Fruit fly (Drosophila melanogaster) whole organism, wandering third instar larva: ENCODE measurements around the gene Mtp.
A peak's percentile ranks its signal among the peaks of the same experiment; 100 is the strongest.

Experiments used
- CG9705 ChIP-seq: fragments of 200-800 bp; sonication (Bioruptor generic); optimal IDR thresholded peaks from 2 replicates; lab custom pipeline; 2018; ENCODE audit warnings: missing biosample characterization, mild to moderate bottlenecking, missing genetic modification characterization
- CrebA ChIP-seq: fragments of 200-800 bp; sonication (Bioruptor generic); optimal IDR thresholded peaks from 2 replicates; lab custom pipeline; 2016; ENCODE audit warnings: missing biosample characterization, mild to moderate bottlenecking, missing genetic modification characterization, borderline replicate concordance
- Dfd ChIP-seq: fragments of >200 bp; optimal IDR thresholded peaks from 2 replicates; lab custom pipeline; 2017; ENCODE audit warnings: missing biosample characterization, missing genetic modification characterization
- Dif ChIP-seq: fragments of 200-275, 200-300 bp; sonication (Bioruptor generic); optimal IDR thresholded peaks from 2 replicates; lab custom pipeline; 2018; ENCODE audit warnings: missing biosample characterization, missing genetic modification characterization; ENCODE audit not compliant: partially characterized antibody
- GATAd ChIP-seq: sonication (Bioruptor generic); optimal IDR thresholded peaks from 2 replicates; lab custom pipeline; 2016; ENCODE audit warnings: missing biosample characterization, missing genetic modification characterization
- HLH106 ChIP-seq: fragments of 200-800 bp; optimal IDR thresholded peaks from 3 replicates; lab custom pipeline; 2019; ENCODE audit warnings: missing biosample characterization, mild to moderate bottlenecking, missing genetic modification characterization, moderate library complexity
- Hnf4 ChIP-seq: fragments of 200-800 bp; sonication (Bioruptor generic); optimal IDR thresholded peaks from 2 replicates; lab custom pipeline; 2016; ENCODE audit warnings: missing biosample characterization, mild to moderate bottlenecking, missing genetic modification characterization
- Hr78 ChIP-seq: fragments of >200 bp; optimal IDR thresholded peaks from 2 replicates; lab custom pipeline; 2017; ENCODE audit warnings: missing biosample characterization, missing genetic modification characterization
- Hr83 ChIP-seq: fragments of 200-300 bp; sonication (Bioruptor generic); optimal IDR thresholded peaks from 2 replicates; lab custom pipeline; 2016; ENCODE audit warnings: missing biosample characterization, mild to moderate bottlenecking, missing genetic modification characterization, moderate library complexity; ENCODE audit not compliant: poor library complexity, severe bottlenecking
- Mio ChIP-seq: sonication (Bioruptor generic); optimal IDR thresholded peaks from 2 replicates; lab custom pipeline; 2016; ENCODE audit warnings: missing biosample characterization, missing genetic modification characterization
- Myc ChIP-seq: fragments of >200 bp; optimal IDR thresholded peaks from 2 replicates; lab custom pipeline; 2017
- N ChIP-seq: fragments of >200 bp; optimal IDR thresholded peaks from 2 replicates; lab custom pipeline; 2018; ENCODE audit warnings: missing biosample characterization, missing external identifiers, missing genetic modification characterization
- OdsH ChIP-seq: fragments of 200-800 bp; sonication (Bioruptor generic); optimal IDR thresholded peaks from 2 replicates; lab custom pipeline; 2016; ENCODE audit warnings: missing biosample characterization, mild to moderate bottlenecking, missing genetic modification characterization
- Rel ChIP-seq, 2 experiments: fragments of 200-800 bp; sonication (Bioruptor generic) in 1 of 2; optimal IDR thresholded peaks; 2 replicates in 1 of 2; 3 replicates in 1 of 2; lab custom pipeline; 2016 to 2019; ENCODE audit warnings: mild to moderate bottlenecking in 2 of 2, missing biosample characterization in 2 of 2, missing genetic modification characterization in 2 of 2, moderate library complexity in 1 of 2
- Sp1 ChIP-seq: fragments of 200-800 bp; sonication (Bioruptor generic); optimal IDR thresholded peaks from 3 replicates; lab custom pipeline; 2019; ENCODE audit warnings: missing biosample characterization, mild to moderate bottlenecking, missing genetic modification characterization, moderate library complexity
- Vsx2 ChIP-seq: fragments of 200-300, 225-300 bp; sonication (Bioruptor generic); optimal IDR thresholded peaks from 2 replicates; lab custom pipeline; 2018; ENCODE audit warnings: missing biosample characterization, missing genetic modification characterization; ENCODE audit not compliant: partially characterized antibody
- dl ChIP-seq, 2 experiments: fragments of 175-275, 200-275 bp in 1 of 2; fragments of 200-275 bp in 1 of 2; sonication (Bioruptor generic); optimal IDR thresholded peaks; lab custom pipeline; 2018; ENCODE audit warnings: mild to moderate bottlenecking in 2 of 2, missing biosample characterization in 2 of 2, missing genetic modification characterization in 2 of 2, moderate library complexity in 2 of 2; ENCODE audit not compliant: partially characterized antibody in 2 of 2, insufficient read depth in 1 of 2
- dmrt93B ChIP-seq: fragments of 200-800 bp; sonication (Bioruptor generic); optimal IDR thresholded peaks from 2 replicates; lab custom pipeline; 2018; ENCODE audit warnings: missing biosample characterization, mild to moderate bottlenecking, missing genetic modification characterization
- dsf ChIP-seq: sonication (Bioruptor generic); optimal IDR thresholded peaks from 2 replicates; lab custom pipeline; 2016; ENCODE audit warnings: missing biosample characterization, missing genetic modification characterization, borderline replicate concordance
- ey ChIP-seq: fragments of 200-800 bp; sonication (Bioruptor generic); optimal IDR thresholded peaks from 2 replicates; lab custom pipeline; 2016; ENCODE audit warnings: missing biosample characterization, missing genetic modification characterization
- jim ChIP-seq: fragments of 175-275, 200-325 bp; sonication (Bioruptor generic); optimal IDR thresholded peaks from 2 replicates; lab custom pipeline; 2016; ENCODE audit warnings: missing biosample characterization, mild to moderate bottlenecking, missing genetic modification characterization
- psq ChIP-seq: fragments of 200-800 bp; sonication (Bioruptor generic); optimal IDR thresholded peaks from 3 replicates; lab custom pipeline; 2017; ENCODE audit warnings: missing biosample characterization, mild to moderate bottlenecking, missing genetic modification characterization, moderate library complexity
- sv ChIP-seq: fragments of 200-800 bp; sonication (Bioruptor generic); optimal IDR thresholded peaks from 3 replicates; lab custom pipeline; 2016; ENCODE audit warnings: missing biosample characterization, missing genetic modification characterization
- tai ChIP-seq: sonication (Bioruptor generic); optimal IDR thresholded peaks from 2 replicates; lab custom pipeline; 2016; ENCODE audit warnings: missing biosample characterization, missing genetic modification characterization
- usp ChIP-seq: fragments of >200 bp; optimal IDR thresholded peaks from 2 replicates; lab custom pipeline; 2017; ENCODE audit warnings: missing biosample characterization, missing genetic modification characterization
- woc ChIP-seq: sonication (Bioruptor generic); optimal IDR thresholded peaks from 2 replicates; lab custom pipeline; 2016; ENCODE audit warnings: missing biosample characterization, mild to moderate bottlenecking, missing genetic modification characterization

Mtp gene

dm6 chr2L:20898478-20899075, 24.1 kb downstream of the Mtp start:
- TF ChIP-seq GATAd (GFP tag; lab: Kevin White, UChicago): no peak
- TF ChIP-seq Mio (GFP tag; lab: Kevin White, UChicago): no peak
- no peak for TF ChIP-seq sv (GFP tag; lab: Kevin White, UChicago)
- no peak for TF ChIP-seq OdsH
- no peak for TF ChIP-seq usp (GFP tag; lab: Kevin White, UChicago)
- no peak for TF ChIP-seq Dfd (GFP tag; lab: Kevin White, UChicago)
- no peak for TF ChIP-seq CG9705 (GFP tag; lab: Kevin White, UChicago)
- no peak for TF ChIP-seq jim (GFP tag; lab: Kevin White, UChicago)
- TF ChIP-seq woc (GFP tag; lab: Kevin White, UChicago): no peak
- TF ChIP-seq HLH106 (tag; lab: Kevin White, UChicago): no peak
- TF ChIP-seq Hr83 (GFP tag; lab: Kevin White, UChicago): no peak
- no peak for TF ChIP-seq tai (GFP tag; lab: Kevin White, UChicago)

- TF ChIP-seq dl (GFP tag; optimal IDR thresholded peaks at IDR 0.05; lab: Kevin White, UChicago; ENCODE audit: insufficient read depth in 1 of 2, partially characterized antibody in 2 of 2): no peak
- TF ChIP-seq Hr78 (GFP tag; lab: Kevin White, UChicago): no peak
- no peak for TF ChIP-seq dsf (GFP tag; lab: Kevin White, UChicago)
- TF ChIP-seq Hr83 (GFP tag; lab: Kevin White, UChicago): peak; percentile 55
Observed at dm6 chr2L:20896681-20897341, 25.9 kb downstream of the Mtp start.

- TF ChIP-seq Myc (lab: Kevin White, UChicago): peak; percentile 51
- peak; percentile 30 for TF ChIP-seq Vsx2 (GFP tag; lab: Kevin White, UChicago)
- TF ChIP-seq Dif (GFP tag; lab: Kevin White, UChicago): peak; percentile 40
- TF ChIP-seq Dfd (GFP tag; lab: Kevin White, UChicago): no peak
- TF ChIP-seq N: peak; percentile 55
- TF ChIP-seq, all 38 proteins: peak for 4
Observed at dm6 chr2L:20891188-20891587, 31.5 kb downstream of the Mtp start.

- TF ChIP-seq Sp1 (no peak), Rel (GFP tag; optimal IDR thresholded peaks at IDR 0.05; lab: Kevin White, UChicago) (no peak), Rel (tag; optimal IDR thresholded peaks at IDR 0.05; lab: Kevin White, UChicago) (peak; percentile 19), Dif (GFP tag; lab: Kevin White, UChicago) (peak; percentile 21), dmrt93B (GFP tag; lab: Kevin White, UChicago) (no peak), dl (GFP tag; optimal IDR thresholded peaks at IDR 0.05; lab: Kevin White, UChicago; ENCODE audit: insufficient read depth in 1 of 2, partially characterized antibody in 2 of 2) (peak in 1 of 2 experiments; percentile 43)
Observed at dm6 chr2L:20889857-20890606, 32.6 kb downstream of the Mtp start.

dm6 chr2L:20887273-20887672, 35.4 kb downstream of the Mtp start:
- peak; percentile 18 for TF ChIP-seq CrebA
- TF ChIP-seq woc (GFP tag; lab: Kevin White, UChicago): no peak
- TF ChIP-seq Vsx2 (GFP tag; lab: Kevin White, UChicago): no peak
- no peak for TF ChIP-seq Rel (GFP tag; optimal IDR thresholded peaks at IDR 0.05; lab: Kevin White, UChicago)
- TF ChIP-seq Rel (tag; optimal IDR thresholded peaks at IDR 0.05; lab: Kevin White, UChicago): peak; percentile 22
- TF ChIP-seq ey (GFP tag; lab: Kevin White, UChicago): no peak
- TF ChIP-seq OdsH: no peak
- no peak for TF ChIP-seq psq (GFP tag; lab: Kevin White, UChicago)
- no peak for TF ChIP-seq N
- no peak for TF ChIP-seq usp (GFP tag; lab: Kevin White, UChicago)
- peak; percentile 64 for TF ChIP-seq Sp1
- no peak for TF ChIP-seq Hnf4
